Worm (Caenorhabditis elegans): Measurements from ENCODE around the gene Y57A10A.27.

- TF ChIP-seq ama-1 (optimal IDR thresholded peaks at IDR 0.05) = no peak
- TF ChIP-seq ceh-6 (GFP tag; optimal IDR thresholded peaks at IDR 0.05) = no peak
- TF ChIP-seq lim-6 (tag; optimal IDR thresholded peaks at IDR 0.05) = no peak
- TF ChIP-seq madf-2 (tag; optimal IDR thresholded peaks at IDR 0.05) = no peak
- no peak for TF ChIP-seq ceh-22 (tag; optimal IDR thresholded peaks at IDR 0.05)
- no peak for TF ChIP-seq K02D7.2 (tag; optimal IDR thresholded peaks at IDR 0.05)
- TF ChIP-seq tbx-2 (tag; optimal IDR thresholded peaks at IDR 0.05) = no peak
- TF ChIP-seq fkh-10 (GFP tag; optimal IDR thresholded peaks at IDR 0.05) = no peak
- TF ChIP-seq dmd-4 (tag; optimal IDR thresholded peaks at IDR 0.05; ENCODE audit: borderline replicate concordance) = no peak
Measured at ce11 chrII:12266797-12267196, 8.0 kb downstream of the Y57A10A.27 start.
